Fruit fly (Drosophila melanogaster): Measurements from ENCODE around the gene Mst36Fa.

DNA sequence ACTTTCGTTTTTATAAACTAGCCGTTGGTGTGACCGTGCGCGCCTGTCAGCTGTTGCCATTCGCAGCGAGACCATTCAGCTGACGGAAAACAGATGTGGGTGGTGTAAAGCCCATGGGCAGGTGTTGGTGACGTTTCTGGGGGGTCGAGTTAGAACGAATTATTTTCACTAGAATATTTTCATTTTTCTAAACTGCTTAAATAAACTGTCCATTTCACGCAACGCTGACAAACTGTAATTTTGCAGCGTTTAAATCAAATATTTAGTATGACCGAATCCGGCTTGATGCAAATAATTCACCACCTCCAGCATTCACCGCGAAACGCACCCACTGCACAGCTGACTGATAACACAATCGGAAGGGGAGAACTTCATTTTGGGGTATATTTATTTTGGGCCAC lies 18.6 kb upstream of the Mst36Fa start, which contains the start of the genes CG10383 and CG10338:
- no peak for TF ChIP-seq CG8478 (optimal IDR thresholded peaks at IDR 0.05)
- no peak for TF ChIP-seq CTCF (optimal IDR thresholded peaks at IDR 0.05)

Measured in S2 (cell line).